Fruit fly (Drosophila melanogaster): ENCODE data around the gene CG13248.

Gene CG13248

dm6 chr3L:20402665-20403492 is 7.5 kb downstream of the CG13248 start:
- TF ChIP-seq h (optimal IDR thresholded peaks at IDR 0.05) (no peak), psq (optimal IDR thresholded peaks at IDR 0.05) (peak; percentile 83), ttk (optimal IDR thresholded peaks at IDR 0.05) (no peak)

- TF ChIP-seq psq (optimal IDR thresholded peaks at IDR 0.05), result peak; percentile 89
- TF ChIP-seq h (optimal IDR thresholded peaks at IDR 0.05), result no peak
- TF ChIP-seq Myc (optimal IDR thresholded peaks at IDR 0.05), result no peak
- peak; percentile 92 for TF ChIP-seq insv (optimal IDR thresholded peaks at IDR 0.05)
Measured at dm6 chr3L:20401026-20401912, 9.1 kb downstream of the CG13248 start, which contains the start of gene trbl. trbl (minus strand) TSS chr3L:20401609.

- no peak for TF ChIP-seq h (optimal IDR thresholded peaks at IDR 0.05)
- no peak for TF ChIP-seq psq (optimal IDR thresholded peaks at IDR 0.05)
- TF ChIP-seq ttk (optimal IDR thresholded peaks at IDR 0.05), result peak; percentile 98
Measured at dm6 chr3L:20400515-20400914, 9.9 kb downstream of the CG13248 start.

- TF ChIP-seq Myc (optimal IDR thresholded peaks at IDR 0.05) (no peak), ttk (optimal IDR thresholded peaks at IDR 0.05) (no peak), insv (optimal IDR thresholded peaks at IDR 0.05) (no peak), Sin3A (optimal IDR thresholded peaks at IDR 0.05) (no peak), h (optimal IDR thresholded peaks at IDR 0.05) (no peak)
Measured at dm6 chr3L:20399550-20400109, 10.7 kb downstream of the CG13248 start.

dm6 chr3L:20398243-20399222 is 11.8 kb downstream of the CG13248 start:
- TF ChIP-seq insv (optimal IDR thresholded peaks at IDR 0.05), result no peak
- no peak for TF ChIP-seq Sin3A (optimal IDR thresholded peaks at IDR 0.05)
- TF ChIP-seq h (optimal IDR thresholded peaks at IDR 0.05), result no peak
- TF ChIP-seq Myc (optimal IDR thresholded peaks at IDR 0.05), result no peak
- TF ChIP-seq psq (optimal IDR thresholded peaks at IDR 0.05), result no peak
- no peak for TF ChIP-seq ttk (optimal IDR thresholded peaks at IDR 0.05)

dm6 chr3L:20397770-20398169 is 12.6 kb downstream of the CG13248 start:
- TF ChIP-seq h (optimal IDR thresholded peaks at IDR 0.05), result no peak
- TF ChIP-seq insv (optimal IDR thresholded peaks at IDR 0.05), result no peak

- TF ChIP-seq ttk (optimal IDR thresholded peaks at IDR 0.05) (no peak), h (optimal IDR thresholded peaks at IDR 0.05) (no peak), psq (optimal IDR thresholded peaks at IDR 0.05) (no peak), insv (optimal IDR thresholded peaks at IDR 0.05) (no peak), Sin3A (optimal IDR thresholded peaks at IDR 0.05) (no peak), Myc (optimal IDR thresholded peaks at IDR 0.05) (no peak)
Measured at dm6 chr3L:20396047-20396446, 14.3 kb downstream of the CG13248 start.

- TF ChIP-seq psq (optimal IDR thresholded peaks at IDR 0.05), result no peak
- no peak for TF ChIP-seq Sin3A (optimal IDR thresholded peaks at IDR 0.05)
- TF ChIP-seq h (optimal IDR thresholded peaks at IDR 0.05), result no peak
- no peak for TF ChIP-seq insv (optimal IDR thresholded peaks at IDR 0.05)
- no peak for TF ChIP-seq ttk (optimal IDR thresholded peaks at IDR 0.05)
- TF ChIP-seq Myc (optimal IDR thresholded peaks at IDR 0.05), result no peak
Measured at dm6 chr3L:20395257-20395909, 15.0 kb downstream of the CG13248 start.

- TF ChIP-seq Myc (optimal IDR thresholded peaks at IDR 0.05) (no peak), Sin3A (optimal IDR thresholded peaks at IDR 0.05) (no peak), insv (optimal IDR thresholded peaks at IDR 0.05) (no peak), h (optimal IDR thresholded peaks at IDR 0.05) (no peak), psq (optimal IDR thresholded peaks at IDR 0.05) (no peak), ttk (optimal IDR thresholded peaks at IDR 0.05) (no peak)
Measured at dm6 chr3L:20393357-20393756, 17.0 kb downstream of the CG13248 start, which contains the start of gene CG33969. CG33969 (minus strand) TSS chr3L:20393553.

- TF ChIP-seq insv (optimal IDR thresholded peaks at IDR 0.05) (no peak), ttk (optimal IDR thresholded peaks at IDR 0.05) (no peak), psq (optimal IDR thresholded peaks at IDR 0.05) (no peak), Myc (optimal IDR thresholded peaks at IDR 0.05) (no peak), Sin3A (optimal IDR thresholded peaks at IDR 0.05) (no peak), h (optimal IDR thresholded peaks at IDR 0.05) (no peak)
Measured at dm6 chr3L:20388983-20389382, 21.4 kb downstream of the CG13248 start.

dm6 chr3L:20387843-20388163 is 22.6 kb downstream of the CG13248 start:
- no peak for TF ChIP-seq ttk (optimal IDR thresholded peaks at IDR 0.05)
- no peak for TF ChIP-seq psq (optimal IDR thresholded peaks at IDR 0.05)
- TF ChIP-seq h (optimal IDR thresholded peaks at IDR 0.05), result no peak
- no peak for TF ChIP-seq insv (optimal IDR thresholded peaks at IDR 0.05)
- no peak for TF ChIP-seq Sin3A (optimal IDR thresholded peaks at IDR 0.05)
- no peak for TF ChIP-seq Myc (optimal IDR thresholded peaks at IDR 0.05)
